Fruit fly (Drosophila melanogaster) whole organism, embryonic: Measurements from ENCODE around the gene CG14646.

Source experiments
- Abd-B ChIP-seq: fragments of 200-800 bp; sonication (Bioruptor generic); optimal IDR thresholded peaks from 2 replicates; lab custom pipeline; 2018; ENCODE audit warnings: missing biosample characterization, mild to moderate bottlenecking, missing genetic modification characterization, moderate library complexity
- Awh ChIP-seq: fragments of 200-800 bp; sonication (Bioruptor generic); IDR thresholded peaks from 2 replicates; pipeline ENCODE4, ENCODE4 v1.3.6; 2022; ENCODE audit warnings: missing biosample characterization, missing genetic modification characterization
- CG11560 ChIP-seq: fragments of 200-800 bp; sonication (Bioruptor generic); IDR thresholded peaks from 3 replicates; pipeline ENCODE4 v1.3.6; 2022; ENCODE audit warnings: missing biosample characterization, missing genetic modification characterization
- CG12299 ChIP-seq: fragments of 200-800 bp; sonication (Bioruptor generic); optimal IDR thresholded peaks from 2 replicates; lab custom pipeline; 2018; ENCODE audit warnings: missing biosample characterization, mild to moderate bottlenecking, missing genetic modification characterization
- CG12659 ChIP-seq: fragments of 200-800 bp; sonication (Bioruptor generic); optimal IDR thresholded peaks from 3 replicates; lab custom pipeline; 2017; ENCODE audit warnings: mild to moderate bottlenecking, missing biosample characterization, missing genetic modification reagents, missing genetic modification characterization
- CG14710 ChIP-seq: fragments of 200-800 bp; sonication (Bioruptor generic); optimal IDR thresholded peaks from 3 replicates; lab custom pipeline; 2019; ENCODE audit warnings: missing biosample characterization, mild to moderate bottlenecking, missing genetic modification characterization, moderate library complexity
- CG16813 ChIP-seq: fragments of 200-800 bp; sonication (Bioruptor generic); IDR thresholded peaks from 3 replicates; pipeline ENCODE4 v1.3.6; 2022; ENCODE audit warnings: missing biosample characterization, missing genetic modification characterization; ENCODE audit not compliant: partially characterized antibody
- CG17385 ChIP-seq: fragments of 200-800 bp; sonication (Bioruptor generic); optimal IDR thresholded peaks from 3 replicates; lab custom pipeline; 2018; ENCODE audit warnings: missing biosample characterization, mild to moderate bottlenecking, missing genetic modification characterization
- CG18262 ChIP-seq: fragments of 200-800 bp; optimal IDR thresholded peaks from 3 replicates; lab custom pipeline; 2019; ENCODE audit warnings: missing biosample characterization, mild to moderate bottlenecking, missing genetic modification characterization, moderate library complexity
- CG2199 ChIP-seq: fragments of 200-800 bp; sonication (Bioruptor generic); IDR thresholded peaks from 3 replicates; pipeline ENCODE4 v1.3.6; 2022; ENCODE audit warnings: missing biosample characterization, missing genetic modification characterization
- CG2875 ChIP-seq: fragments of 200-800 bp; sonication (Bioruptor generic); optimal IDR thresholded peaks from 2 replicates; lab custom pipeline; 2017; ENCODE audit warnings: missing biosample characterization, mild to moderate bottlenecking, missing genetic modification characterization, missing genetic modification reagents
- CG3065 ChIP-seq: fragments of 200-800 bp; sonication (Bioruptor generic); optimal IDR thresholded peaks from 2 replicates; lab custom pipeline; 2016; ENCODE audit warnings: missing biosample characterization, missing genetic modification characterization
- CG6272 ChIP-seq: fragments of 200-800 bp; sonication (Bioruptor generic); IDR thresholded peaks from 2 replicates; pipeline ENCODE4 v1.3.6; 2022; ENCODE audit warnings: missing biosample characterization, missing genetic modification characterization
- CG6765 ChIP-seq: fragments of 200-800 bp; sonication (Bioruptor generic); optimal IDR thresholded peaks from 3 replicates; lab custom pipeline; 2017; ENCODE audit warnings: missing biosample characterization, mild to moderate bottlenecking, missing genetic modification characterization
- CG7271 ChIP-seq: fragments of 200-800 bp; sonication (Bioruptor generic); optimal IDR thresholded peaks from 2 replicates; lab custom pipeline; 2018; ENCODE audit warnings: missing biosample characterization, mild to moderate bottlenecking, missing genetic modification characterization, moderate library complexity
- CG7357 ChIP-seq: fragments of 200-800 bp; sonication (Bioruptor generic); IDR thresholded peaks from 3 replicates; pipeline ENCODE4 v1.3.6; 2022; ENCODE audit warnings: missing biosample characterization, missing genetic modification characterization
- CG8765 ChIP-seq: fragments of 200-800 bp; sonication (Bioruptor generic); IDR thresholded peaks from 2 replicates; pipeline ENCODE4 v1.3.6; 2022; ENCODE audit warnings: missing biosample characterization, missing genetic modification characterization
- CG9727 ChIP-seq: fragments of 200-800 bp; sonication (Bioruptor generic); optimal IDR thresholded peaks from 3 replicates; lab custom pipeline; 2017; ENCODE audit warnings: missing biosample characterization, mild to moderate bottlenecking, missing genetic modification characterization
- D19B ChIP-seq: fragments of 200-800 bp; sonication (Bioruptor generic); optimal IDR thresholded peaks from 2 replicates; lab custom pipeline; 2017; ENCODE audit warnings: missing biosample characterization, mild to moderate bottlenecking, missing genetic modification characterization
- Ets65A ChIP-seq: fragments of 200-800 bp; sonication (Bioruptor generic); peaks from one replicate; lab custom pipeline; 2016; ENCODE audit warnings: missing biosample characterization, missing genetic modification characterization
- Ets97D ChIP-seq: fragments of 200-800 bp; sonication (Bioruptor generic); optimal IDR thresholded peaks from 3 replicates; lab custom pipeline; 2016; ENCODE audit warnings: missing biosample characterization, missing genetic modification characterization
- GATAe ChIP-seq: fragments of 200-800 bp; sonication (Bioruptor generic); conservative IDR thresholded peaks from 2 replicates; pipeline ENCODE4 v1.3.6; 2022; ENCODE audit warnings: missing biosample characterization, missing genetic modification characterization
- Gsc ChIP-seq: fragments of 200-800 bp; sonication (Bioruptor generic); IDR thresholded peaks from 2 replicates; pipeline ENCODE4 v1.3.6; 2022; ENCODE audit warnings: missing biosample characterization, missing genetic modification characterization
- H15 ChIP-seq: fragments of 200-800 bp; sonication (Bioruptor generic); IDR thresholded peaks from 3 replicates; pipeline ENCODE4 v1.3.6; 2022; ENCODE audit warnings: missing biosample characterization, missing genetic modification characterization
- H2.0 ChIP-seq: fragments of 200-800 bp; sonication (Bioruptor generic); IDR thresholded peaks from 2 replicates; pipeline ENCODE4 v1.3.6; 2022; ENCODE audit warnings: missing biosample characterization, missing genetic modification characterization
- HHEX ChIP-seq: fragments of 200-800 bp; sonication (Bioruptor generic); optimal IDR thresholded peaks from 3 replicates; lab custom pipeline; 2017; ENCODE audit warnings: missing biosample characterization, mild to moderate bottlenecking, missing genetic modification characterization, missing genetic modification reagents
- HLH4C ChIP-seq: fragments of 200-800 bp; sonication (Bioruptor generic); IDR thresholded peaks from 3 replicates; pipeline ENCODE4 v1.3.6; 2022; ENCODE audit warnings: missing biosample characterization, missing genetic modification characterization; ENCODE audit not compliant: partially characterized antibody
- HLHmδ ChIP-seq: fragments of 200-800 bp; sonication (Bioruptor generic); optimal IDR thresholded peaks from 2 replicates; lab custom pipeline; 2018; ENCODE audit warnings: missing biosample characterization, mild to moderate bottlenecking, missing genetic modification characterization, moderate library complexity
- Lpt ChIP-seq: fragments of >200 bp; optimal IDR thresholded peaks from 2 replicates; lab custom pipeline; 2018; ENCODE audit warnings: missing biosample characterization, missing genetic modification characterization
- Med ChIP-seq: fragments of 200-800 bp; sonication (Bioruptor generic); peaks from one replicate; lab custom pipeline; 2016; ENCODE audit warnings: missing biosample characterization, missing genetic modification characterization, mild to moderate bottlenecking, inconsistent platforms, moderate library complexity
- Sox100B ChIP-seq: fragments of 200-800 bp; sonication (Bioruptor generic); optimal IDR thresholded peaks from 3 replicates; lab custom pipeline; 2018; ENCODE audit warnings: missing biosample characterization, mild to moderate bottlenecking, missing genetic modification characterization
- Sox102F ChIP-seq: fragments of 200-800 bp; sonication (Bioruptor generic); optimal IDR thresholded peaks from 2 replicates; lab custom pipeline; 2018; ENCODE audit warnings: missing biosample characterization, mild to moderate bottlenecking, missing genetic modification characterization, moderate library complexity
- Xbp1 ChIP-seq: fragments of 200-800 bp; sonication (Bioruptor generic); optimal IDR thresholded peaks from 3 replicates; lab custom pipeline; 2016; ENCODE audit warnings: missing biosample characterization, mild to moderate bottlenecking, missing genetic modification characterization
- bbx ChIP-seq: fragments of 200-800 bp; sonication (Bioruptor generic); IDR thresholded peaks from 2 replicates; pipeline ENCODE4 v1.3.6; 2022; ENCODE audit warnings: missing biosample characterization, missing genetic modification characterization; ENCODE audit not compliant: partially characterized antibody
- ci ChIP-seq: fragments of 200-800 bp; sonication (Bioruptor generic); IDR thresholded peaks from 3 replicates; pipeline ENCODE4 v1.3.6; 2022; ENCODE audit warnings: missing biosample characterization, missing genetic modification characterization
- crc ChIP-seq: fragments of 200-800 bp; sonication (Bioruptor generic); optimal IDR thresholded peaks from 2 replicates; lab custom pipeline; 2016; ENCODE audit warnings: missing biosample characterization, missing genetic modification characterization
- dan ChIP-seq: fragments of 200-800 bp; sonication (Bioruptor generic); IDR thresholded peaks from 2 replicates; pipeline ENCODE4 v1.3.6; 2022; ENCODE audit warnings: missing biosample characterization, missing genetic modification characterization
- dmrt11E ChIP-seq: fragments of 200-800 bp; sonication (Bioruptor generic); optimal IDR thresholded peaks from 3 replicates; lab custom pipeline; 2018; ENCODE audit warnings: missing biosample characterization, mild to moderate bottlenecking, missing genetic modification characterization, moderate library complexity
- gro ChIP-seq: fragments of 200-800 bp; sonication (Bioruptor generic); optimal IDR thresholded peaks from 2 replicates; lab custom pipeline; 2016; ENCODE audit warnings: missing biosample characterization, missing genetic modification characterization
- her ChIP-seq: fragments of 200-800 bp; sonication (Bioruptor generic); optimal IDR thresholded peaks from 2 replicates; lab custom pipeline; 2016; ENCODE audit warnings: missing biosample characterization, missing genetic modification characterization
- psq ChIP-seq: fragments of 200-800 bp; sonication (Bioruptor generic); optimal IDR thresholded peaks from 2 replicates; lab custom pipeline; 2017; ENCODE audit warnings: missing biosample characterization, missing genetic modification characterization
- pum ChIP-seq: fragments of 200-800 bp; sonication (Bioruptor generic); optimal IDR thresholded peaks from 2 replicates; lab custom pipeline; 2016; ENCODE audit warnings: missing biosample characterization, missing genetic modification characterization
- seq ChIP-seq: fragments of 200-800 bp; sonication (Bioruptor generic); IDR thresholded peaks from 2 replicates; pipeline ENCODE4 v1.3.6; 2022; ENCODE audit warnings: missing biosample characterization, missing genetic modification characterization
- slou ChIP-seq: fragments of 200-800 bp; sonication (Bioruptor generic); optimal IDR thresholded peaks from 3 replicates; lab custom pipeline; 2016; ENCODE audit warnings: missing biosample characterization, missing genetic modification characterization
- sob ChIP-seq: fragments of 200-800 bp; sonication (Bioruptor generic); IDR thresholded peaks from 2 replicates; pipeline ENCODE4 v1.3.6; 2022; ENCODE audit warnings: missing biosample characterization, missing genetic modification characterization
- ssp ChIP-seq: fragments of 200-800 bp; sonication (Bioruptor generic); IDR thresholded peaks from 2 replicates; pipeline ENCODE4 v1.3.6; 2022; ENCODE audit warnings: missing biosample characterization, missing genetic modification characterization
- stwl ChIP-seq: fragments of 200-800 bp; sonication (Bioruptor generic); optimal IDR thresholded peaks from 3 replicates; lab custom pipeline; 2018; ENCODE audit warnings: missing biosample characterization, mild to moderate bottlenecking, missing genetic modification characterization, moderate library complexity
- ttk ChIP-seq: fragments of 200-800 bp; sonication (Bioruptor generic); IDR thresholded peaks from 2 replicates; pipeline ENCODE4 v2.1.2; 2022; ENCODE audit warnings: missing biosample characterization, missing genetic modification characterization
- usp ChIP-seq: fragments of >200 bp; optimal IDR thresholded peaks from 2 replicates; lab custom pipeline; 2017; ENCODE audit warnings: missing biosample characterization, missing genetic modification characterization
- vnd ChIP-seq: fragments of 200-800 bp; sonication (Bioruptor generic); IDR thresholded peaks from 3 replicates; pipeline ENCODE4 v1.3.6; 2022; ENCODE audit warnings: missing biosample characterization, missing genetic modification characterization; ENCODE audit not compliant: partially characterized antibody
- zfh1 ChIP-seq: fragments of 200-800 bp; sonication (Bioruptor generic); IDR thresholded peaks from 3 replicates; pipeline ENCODE4 v1.3.6; 2022; ENCODE audit warnings: missing biosample characterization, missing genetic modification characterization

The CG14646 gene

DNA sequence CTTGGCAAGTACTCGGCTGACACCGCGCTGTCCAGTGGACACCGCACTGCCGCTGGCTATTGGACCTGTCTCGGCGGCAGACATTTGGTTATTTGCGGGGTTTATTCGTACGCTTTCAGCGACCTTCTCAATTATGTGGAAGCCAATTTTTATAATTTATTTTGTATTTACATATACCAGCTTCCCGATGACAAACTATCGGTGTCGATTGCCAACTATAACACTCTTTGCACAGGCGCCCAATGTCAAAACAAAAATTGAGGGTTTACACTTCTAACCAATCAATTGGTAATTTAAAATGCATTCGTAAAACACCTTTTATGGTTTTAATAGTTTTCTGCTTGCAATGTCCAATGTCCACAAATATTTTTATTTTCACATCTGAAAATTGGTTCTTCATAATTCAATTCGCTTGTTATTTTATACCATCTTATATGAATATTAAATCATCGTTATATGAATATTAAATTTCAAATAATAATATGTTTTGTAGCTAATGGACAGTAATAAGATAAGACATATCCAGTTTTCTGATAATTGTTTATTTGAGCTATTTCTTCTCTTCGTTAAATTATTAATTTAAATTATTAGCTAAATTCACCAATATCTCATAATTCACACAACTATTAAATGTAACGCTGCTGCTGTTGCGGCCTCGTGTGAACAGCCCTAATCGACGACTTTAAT lies 9.8 kb downstream of the CG14646 start (continued):
- TF ChIP-seq Sox102F (GFP tag; lab: Kevin White, UChicago), result no peak
- no peak; the same call in 2 of the 3 replicates for TF ChIP-seq vnd (GFP tag; lab: Robert Waterston, UW)
- TF ChIP-seq Abd-B, result peak; percentile 60
- peak; percentile 26; the same call in 1 of the 3 replicates for TF ChIP-seq CG16813 (GFP tag; lab: Robert Waterston, UW)
- TF ChIP-seq GATAe, result no peak
- TF ChIP-seq CG9727, result peak; percentile 31
- TF ChIP-seq pum (GFP tag; lab: Kevin White, UChicago), result no peak
- TF ChIP-seq slou (GFP tag; lab: Kevin White, UChicago), result no peak
- no peak for TF ChIP-seq CG8765
- TF ChIP-seq stwl, result no peak
- no peak for TF ChIP-seq HHEX (GFP tag; lab: Kevin White, UChicago)
- no peak for TF ChIP-seq crc
- peak; percentile 31; the same call in 1 of the 3 replicates for TF ChIP-seq ci
- TF ChIP-seq CG3065 (GFP tag; lab: Kevin White, UChicago), result no peak
- no peak for TF ChIP-seq Awh (GFP tag; lab: Robert Waterston, UW)
- TF ChIP-seq sob (GFP tag; lab: Robert Waterston, UW), result 0 out of 2 replicates have a peak, but pooled peaks have one; percentile 8
- no peak for TF ChIP-seq usp (GFP tag; lab: Kevin White, UChicago)
- no peak for TF ChIP-seq HLHmδ (GFP tag; lab: Kevin White, UChicago)
- TF ChIP-seq dmrt11E (tag; lab: Kevin White, UChicago), result peak; percentile 40
- TF ChIP-seq CG6272 (GFP tag; lab: Robert Waterston, UW), result no peak; the same call in 1 of the 2 replicates
- no peak for TF ChIP-seq CG2199 (GFP tag; lab: Robert Waterston, UW)
- no peak for TF ChIP-seq zfh1 (GFP tag; lab: Robert Waterston, UW)
- TF ChIP-seq CG17385 (GFP tag; lab: Kevin White, UChicago), result no peak
- peak; percentile 22 for TF ChIP-seq psq (GFP tag; lab: Kevin White, UChicago)
- no peak for TF ChIP-seq ttk (GFP tag; lab: Robert Waterston, UW)
- no peak for TF ChIP-seq Gsc (GFP tag; lab: Robert Waterston, UW)
- no peak for TF ChIP-seq dan (GFP tag; lab: Robert Waterston, UW)
- no peak for TF ChIP-seq CG2875 (GFP tag; lab: Kevin White, UChicago)
- TF ChIP-seq CG7357, result peak; percentile 96
- peak; percentile 23 for TF ChIP-seq Med
- TF ChIP-seq H2.0 (GFP tag; lab: Robert Waterston, UW), result no peak
- TF ChIP-seq CG6765 (GFP tag; lab: Kevin White, UChicago), result no peak
- TF ChIP-seq CG14710 (tag; lab: Kevin White, UChicago), result peak; percentile 73
- no peak for TF ChIP-seq gro
- no peak for TF ChIP-seq her (GFP tag; lab: Kevin White, UChicago)
- TF ChIP-seq CG11560 (tag; lab: Robert Waterston, UW), result no peak
- peak; percentile 49 for TF ChIP-seq CG18262
- peak; percentile 34 for TF ChIP-seq Xbp1
- TF ChIP-seq Sox100B, result peak; percentile 29
- TF ChIP-seq D19B (GFP tag; lab: Kevin White, UChicago), result no peak
- TF ChIP-seq CG12299 (tag; lab: Kevin White, UChicago), result no peak
- no peak for TF ChIP-seq CG7271 (tag; lab: Kevin White, UChicago)
- TF ChIP-seq HLH4C (GFP tag; lab: Robert Waterston, UW), result peak; percentile 49; the same call in 2 of the 3 replicates
- no peak for TF ChIP-seq seq (GFP tag; lab: Robert Waterston, UW)
- TF ChIP-seq Ets97D, result no peak
- no peak for TF ChIP-seq bbx (GFP tag; lab: Robert Waterston, UW)
- peak; percentile 52 for TF ChIP-seq CG12659 (GFP tag; lab: Kevin White, UChicago)
- no peak for TF ChIP-seq Lpt (GFP tag; lab: Kevin White, UChicago)
- TF ChIP-seq H15, result no peak
- TF ChIP-seq ssp (GFP tag; lab: Robert Waterston, UW), result peak; percentile 98
- TF ChIP-seq Ets65A (GFP tag; lab: Kevin White, UChicago), result peak; percentile 75
